Fruit fly (Drosophila melanogaster): ENCODE measurements around the gene CG12219.

The CG12219 gene

dm6 chrX:6278879-6279628 is 22.0 kb downstream of the CG12219 start (continued):
- TF ChIP-seq pb (GFP tag; optimal IDR thresholded peaks at IDR 0.05), result peak; percentile 19
- no peak for TF ChIP-seq CG8089 (GFP tag; optimal IDR thresholded peaks at IDR 0.05)
- 0 out of 2 replicates have a peak, but pooled peaks have one; percentile 22 for TF ChIP-seq sob (GFP tag; IDR thresholded peaks at IDR 0.05)
- TF ChIP-seq NC2α (GFP tag; optimal IDR thresholded peaks at IDR 0.05), result peak; percentile 63
- no peak for TF ChIP-seq Xrp1 (GFP tag; IDR thresholded peaks at IDR 0.05)
- TF ChIP-seq dimm (GFP tag; IDR thresholded peaks at IDR 0.05), result no peak
- no peak for TF ChIP-seq dmrt11E (tag; optimal IDR thresholded peaks at IDR 0.05)
- TF ChIP-seq HHEX (GFP tag; optimal IDR thresholded peaks at IDR 0.05), result peak; percentile 37
- no peak for TF ChIP-seq Ada2b (GFP tag; IDR thresholded peaks at IDR 0.05)
- TF ChIP-seq her (GFP tag; optimal IDR thresholded peaks at IDR 0.05), result no peak
- TF ChIP-seq gfzf (GFP tag; optimal IDR thresholded peaks at IDR 0.05), result peak; percentile 32
- TF ChIP-seq CG16779 (GFP tag; IDR thresholded peaks at IDR 0.05), result no peak
- TF ChIP-seq CG14014 (GFP tag; IDR thresholded peaks at IDR 0.05), result no peak
- TF ChIP-seq Mrtf (GFP tag; IDR thresholded peaks at IDR 0.05), result no peak
- TF ChIP-seq CG6791 (GFP tag; IDR thresholded peaks at IDR 0.05; ENCODE audit: partially characterized antibody), result no peak
- no peak for TF ChIP-seq tin (GFP tag; optimal IDR thresholded peaks at IDR 0.05)
- no peak for TF ChIP-seq fd96Cb (tag; optimal IDR thresholded peaks at IDR 0.05)
- no peak for TF ChIP-seq jing (GFP tag; optimal IDR thresholded peaks at IDR 0.05)
- TF ChIP-seq CG17612 (GFP tag; IDR thresholded peaks at IDR 0.05), result no peak
- TF ChIP-seq nau (GFP tag; optimal IDR thresholded peaks at IDR 0.05), result no peak
- no peak for TF ChIP-seq Lhr (GFP tag; optimal IDR thresholded peaks at IDR 0.05)
- no peak for TF ChIP-seq sc (optimal IDR thresholded peaks at IDR 0.05)
- no peak for TF ChIP-seq sc (GFP tag; optimal IDR thresholded peaks at IDR 0.05)
- no peak for TF ChIP-seq CG10274 (GFP tag; optimal IDR thresholded peaks at IDR 0.05)
- TF ChIP-seq aop (GFP tag; IDR thresholded peaks at IDR 0.05), result no peak
- TF ChIP-seq CG10209 (GFP tag; optimal IDR thresholded peaks at IDR 0.05), result peak; percentile 21
- TF ChIP-seq CG1832 (GFP tag; optimal IDR thresholded peaks at IDR 0.05), result peak; percentile 87
- no peak for TF ChIP-seq CG32767 (GFP tag; IDR thresholded peaks at IDR 0.05)
- TF ChIP-seq ac (GFP tag; optimal IDR thresholded peaks at IDR 0.05), result no peak
- peak; percentile 58 for TF ChIP-seq CG12659 (GFP tag; optimal IDR thresholded peaks at IDR 0.05)
- TF ChIP-seq CG30403 (GFP tag; optimal IDR thresholded peaks at IDR 0.05), result no peak
- peak; percentile 94 for TF ChIP-seq Tbp (GFP tag; optimal IDR thresholded peaks at IDR 0.05)
- TF ChIP-seq CG11695 (GFP tag; IDR thresholded peaks at IDR 0.05), result no peak
- no peak for TF ChIP-seq sisA (GFP tag; IDR thresholded peaks at IDR 0.05)
- TF ChIP-seq CrebB (tag; optimal IDR thresholded peaks at IDR 0.05), result no peak
- TF ChIP-seq ken (GFP tag; IDR thresholded peaks at IDR 0.05), result no peak
- no peak for TF ChIP-seq pita (GFP tag; optimal IDR thresholded peaks at IDR 0.05)
- TF ChIP-seq kni (GFP tag; optimal IDR thresholded peaks at IDR 0.05), result peak; percentile 40
- no peak for TF ChIP-seq CG3726 (GFP tag; IDR thresholded peaks at IDR 0.05)
- no peak for TF ChIP-seq br (optimal IDR thresholded peaks at IDR 0.05)
- TF ChIP-seq CG33557 (GFP tag; optimal IDR thresholded peaks at IDR 0.05), result no peak
- TF ChIP-seq Doc3 (GFP tag; IDR thresholded peaks at IDR 0.05; ENCODE audit: partially characterized antibody), result no peak
- no peak for TF ChIP-seq CG16863 (GFP tag; optimal IDR thresholded peaks at IDR 0.05)
- TF ChIP-seq Aef1 (GFP tag; IDR thresholded peaks at IDR 0.05), result no peak
- peak; percentile 44 for TF ChIP-seq CG9797 (GFP tag; optimal IDR thresholded peaks at IDR 0.05)
- TF ChIP-seq seq (GFP tag; IDR thresholded peaks at IDR 0.05), result no peak
- no peak for TF ChIP-seq Usf (GFP tag; optimal IDR thresholded peaks at IDR 0.05)
- TF ChIP-seq odd (GFP tag; optimal IDR thresholded peaks at IDR 0.05), result no peak
- peak; percentile 48 for TF ChIP-seq BEAF-32 (GFP tag; optimal IDR thresholded peaks at IDR 0.05)
- no peak for TF ChIP-seq CG18262 (tag; optimal IDR thresholded peaks at IDR 0.05)
- peak in 1 of 2 experiments; percentile 75 for TF ChIP-seq crp (GFP tag; optimal IDR thresholded peaks at IDR 0.05)
